Worm (Caenorhabditis elegans) whole organism, young adult: ENCODE data around the gene eftu-2.

Source experiments
- F37B4.10 ChIP-seq: fragments of 200-800 bp; sonication (Bioruptor generic); IDR thresholded peaks from 2 replicates; pipeline ENCODE4 v1.3.6; 2022; ENCODE audit warnings: missing genetic modification characterization, missing compliant biosample characterization
- attf-5 ChIP-seq: fragments of 200-800 bp; sonication (Bioruptor generic); optimal IDR thresholded peaks from 2 replicates; lab custom pipeline; 2018; ENCODE audit warnings: mild to moderate bottlenecking, missing genetic modification characterization, missing compliant biosample characterization
- ceh-58 ChIP-seq: fragments of 200-800 bp; sonication (Bioruptor generic); IDR thresholded peaks from 2 replicates; pipeline ENCODE4 v1.3.6; 2022; ENCODE audit warnings: missing genetic modification characterization, missing compliant biosample characterization
- lin-26 ChIP-seq: fragments of 200-800 bp; sonication (Bioruptor generic); IDR thresholded peaks from 2 replicates; pipeline ENCODE4 v1.3.6; 2022; ENCODE audit warnings: missing genetic modification reagents, missing genetic modification characterization, missing compliant biosample characterization
- snpc-1.3 ChIP-seq: sonication (generic microtip); optimal IDR thresholded peaks from 2 replicates; lab custom pipeline; 2017; ENCODE audit warnings: missing genetic modification characterization, mild to moderate bottlenecking, missing compliant biosample characterization, antibody characterized with exemption, moderate library complexity, missing genotype, missing genetic modification reagents; ENCODE audit not compliant: insufficient read depth

DNA sequence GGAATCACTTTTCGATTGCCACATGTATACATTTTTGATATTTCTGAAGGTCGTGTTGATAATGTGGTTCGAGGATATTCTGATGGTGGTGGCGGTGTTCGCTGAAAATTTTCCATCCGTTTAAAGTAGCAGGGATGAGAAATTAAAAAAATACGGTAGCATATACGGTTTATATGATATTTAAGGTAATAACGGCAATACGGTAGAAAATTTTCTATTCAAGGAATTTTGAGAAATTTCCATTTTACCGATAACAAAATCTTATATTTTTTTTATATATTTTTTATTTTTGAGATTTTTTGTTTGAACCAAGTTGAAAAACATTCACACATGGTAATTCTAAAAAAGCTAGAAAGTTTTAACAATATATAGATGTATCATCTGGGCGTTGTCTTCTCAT lies 21.1 kb downstream of the eftu-2 start, which contains the start of gene ZK328.6:
- TF ChIP-seq attf-5, result no peak
- no peak for TF ChIP-seq lin-26 (GFP tag; lab: Robert Waterston, UW)
- TF ChIP-seq F37B4.10 (GFP tag; lab: Robert Waterston, UW), result no peak
- TF ChIP-seq ceh-58 (GFP tag; lab: Robert Waterston, UW), result no peak
- no peak for TF ChIP-seq snpc-1.3 (tag; lab: Kevin White, UChicago)
